Worm (Caenorhabditis elegans) whole organism, mixed stage, embryonic: Measurements from ENCODE around the gene fbxa-172.

Source experiments
- elt-3 ChIP-seq: fragments of 150-350 bp; optimal IDR thresholded peaks from 2 replicates; lab custom pipeline; 2014; ENCODE audit warnings: missing biosample characterization, missing genetic modification characterization
- lin-13 ChIP-seq: fragments of 150-350 bp; optimal IDR thresholded peaks from 2 replicates; lab custom pipeline; 2014; ENCODE audit warnings: missing biosample characterization, missing genetic modification characterization
- nhr-12 ChIP-seq: fragments of 150-350 bp; optimal IDR thresholded peaks from 2 replicates; lab custom pipeline; 2014; ENCODE audit warnings: missing biosample characterization, missing genetic modification characterization
- sem-2 ChIP-seq: fragments of 200-800 bp; sonication (Bioruptor generic); optimal IDR thresholded peaks from 2 replicates; lab custom pipeline; 2018; ENCODE audit warnings: mild to moderate bottlenecking, missing genetic modification characterization, missing compliant biosample characterization
- sptf-1 ChIP-seq: sonication (generic microtip); optimal IDR thresholded peaks from 2 replicates; lab custom pipeline; 2017; ENCODE audit warnings: mild to moderate bottlenecking, missing genetic modification characterization, moderate library complexity, missing compliant biosample characterization

ce11 chrV:17565903-17566302 is 6.9 kb downstream of the fbxa-172 start, which contains the start of gene fbxa-171:
- TF ChIP-seq sptf-1 (tag; lab: Kevin White, UChicago): no peak
- no peak for TF ChIP-seq lin-13 (tag; lab: Kevin White, UChicago)
- no peak for TF ChIP-seq elt-3
- TF ChIP-seq nhr-12 (tag; lab: Kevin White, UChicago): no peak
- TF ChIP-seq sem-2: no peak
